Worm (Caenorhabditis elegans) whole organism, early embryonic: Measurements from ENCODE around the gene ZK666.8.

Source experiments
- ama-1 ChIP-seq: fragments of 150-350 bp; optimal IDR thresholded peaks from 2 replicates; lab custom pipeline; 2014
- ceh-36 ChIP-seq: sonication (generic microtip); optimal IDR thresholded peaks from 2 replicates; lab custom pipeline; 2016; ENCODE audit warnings: missing genetic modification characterization, inconsistent platforms, missing compliant biosample characterization
- scrt-1 ChIP-seq: fragments of 200-800 bp; sonication (Bioruptor generic); IDR thresholded peaks from 2 replicates; pipeline ENCODE4 v1.3.6; 2022; ENCODE audit warnings: missing genetic modification characterization, missing compliant biosample characterization
- sea-1 ChIP-seq: fragments of 200-800 bp; sonication (Bioruptor generic); conservative IDR thresholded peaks from 2 replicates; pipeline ENCODE4 v1.3.6; 2022; ENCODE audit warnings: missing genetic modification characterization, missing compliant biosample characterization
- tbx-11 ChIP-seq: fragments of 200-800 bp; sonication (Bioruptor generic); IDR thresholded peaks from 2 replicates; pipeline ENCODE4 v1.3.6; 2022; ENCODE audit warnings: missing genetic modification characterization, missing compliant biosample characterization
- tra-4 ChIP-seq: sonication (generic microtip); optimal IDR thresholded peaks from 2 replicates; lab custom pipeline; 2017; ENCODE audit warnings: missing genetic modification characterization, missing compliant biosample characterization

DNA sequence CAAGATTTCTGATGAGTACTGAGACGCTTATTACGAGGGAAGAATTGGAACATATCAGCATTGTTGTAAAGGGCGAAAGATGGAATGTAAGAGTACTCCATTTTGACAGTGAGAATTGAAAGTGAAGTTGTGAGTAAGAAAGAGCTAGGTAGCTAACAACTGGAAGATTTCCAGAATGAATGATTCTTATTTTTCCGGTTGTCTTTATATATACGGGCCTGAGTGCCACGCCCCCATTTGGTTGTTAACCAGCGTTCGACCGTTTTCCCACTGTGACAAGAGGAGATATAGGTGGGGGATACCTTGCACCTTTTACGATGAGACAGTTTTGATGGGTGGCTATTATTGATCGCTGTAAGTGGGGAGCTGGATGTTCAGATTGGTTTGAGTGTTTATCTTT, 21.7 kb downstream of the ZK666.8 start, which contains the start of gene ZK666.1:
- TF ChIP-seq ama-1 (lab: Kevin White, UChicago) (no peak), tbx-11 (no peak), tra-4 (tag; lab: Kevin White, UChicago) (no peak), sea-1 (GFP tag; lab: Robert Waterston, UW) (no peak), scrt-1 (GFP tag; lab: Robert Waterston, UW) (no peak), ceh-36 (no peak)
